Worm (Caenorhabditis elegans) whole organism, midembryonic: Measurements from ENCODE around the gene K01D12.8.

ENCODE experiments used
- T22C8.4 ChIP-seq: fragments of 200-800 bp; sonication (Bioruptor generic); IDR thresholded peaks from 2 replicates; pipeline ENCODE4 v1.3.6; 2022; ENCODE audit warnings: missing genetic modification characterization, missing compliant biosample characterization
- cog-1 ChIP-seq: sonication (generic microtip); optimal IDR thresholded peaks from 2 replicates; lab custom pipeline; 2016; ENCODE audit warnings: missing genetic modification characterization, missing compliant biosample characterization
- flt-1 ChIP-seq: fragments of 200-800 bp; sonication (Bioruptor generic); IDR thresholded peaks from 2 replicates; pipeline ENCODE4 v1.3.6; 2022; ENCODE audit warnings: missing genetic modification characterization, missing compliant biosample characterization
- klf-2 ChIP-seq: fragments of 200-800 bp; sonication (Bioruptor generic); conservative IDR thresholded peaks from 2 replicates; pipeline ENCODE4 v1.3.6; 2022; ENCODE audit warnings: missing genetic modification reagents, missing genetic modification characterization, missing compliant biosample characterization
- med-1 ChIP-seq: sonication (generic microtip); optimal IDR thresholded peaks from 2 replicates; lab custom pipeline; 2017; ENCODE audit warnings: missing genetic modification characterization, mild to moderate bottlenecking, missing compliant biosample characterization, antibody characterized with exemption, missing genetic modification reagents; ENCODE audit not compliant: insufficient read depth
- ref-1 ChIP-seq: fragments of 200-800 bp; sonication (Bioruptor generic); conservative IDR thresholded peaks from 2 replicates; pipeline ENCODE4 v1.3.6; 2022; ENCODE audit warnings: missing genetic modification reagents, missing genetic modification characterization, missing compliant biosample characterization
- tab-1 ChIP-seq: fragments of 200-800 bp; sonication (Bioruptor generic); IDR thresholded peaks from 2 replicates; pipeline ENCODE4 v1.3.6; 2022; ENCODE audit warnings: missing genetic modification characterization, missing compliant biosample characterization
- ztf-23 ChIP-seq: fragments of 200-800 bp; sonication (Bioruptor generic); IDR thresholded peaks from 2 replicates; pipeline ENCODE4 v1.3.6; 2022; ENCODE audit warnings: missing genetic modification reagents, missing genetic modification characterization, missing compliant biosample characterization
- ztf-29 ChIP-seq: fragments of 200-800 bp; sonication (Bioruptor generic); IDR thresholded peaks from 2 replicates; pipeline ENCODE4 v1.3.6; 2022; ENCODE audit warnings: missing genetic modification reagents, missing genetic modification characterization, missing compliant biosample characterization

DNA sequence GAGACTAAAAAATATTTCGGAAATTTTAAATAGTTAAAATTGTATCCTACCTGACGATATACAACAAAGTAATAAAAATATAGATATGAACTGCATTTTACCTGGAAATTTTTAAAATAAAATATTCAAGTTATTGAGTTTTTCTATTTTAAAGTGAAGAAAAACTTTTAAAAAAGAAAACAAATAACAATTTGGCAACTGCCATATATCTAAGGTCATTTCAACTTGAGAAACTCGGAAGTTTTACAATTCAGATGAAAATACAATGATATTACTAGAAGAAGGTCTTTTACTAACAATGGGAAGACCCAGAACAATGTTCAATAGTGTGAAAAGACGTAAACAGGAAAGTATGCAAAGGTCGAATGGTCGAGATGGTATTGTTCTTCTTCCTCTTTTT, 47.4 kb downstream of the K01D12.8 start, which contains the start of gene C54D10.10:
- TF ChIP-seq ztf-23 (GFP tag; lab: Robert Waterston, UW) (no peak), flt-1 (no peak), ref-1 (GFP tag; lab: Robert Waterston, UW) (no peak), tab-1 (GFP tag; lab: Robert Waterston, UW) (no peak), cog-1 (tag; lab: Kevin White, UChicago) (no peak), klf-2 (GFP tag; lab: Robert Waterston, UW) (no peak), ztf-29 (GFP tag; lab: Robert Waterston, UW) (no peak), med-1 (GFP tag; lab: Kevin White, UChicago) (no peak), T22C8.4 (no peak)
